Fruit fly (Drosophila melanogaster): ENCODE data around the gene kek5.
A peak's percentile ranks its signal among the peaks of the same experiment; 100 is the strongest.

The kek5 gene

dm6 chrX:19495611-19496583 is 142.9 kb downstream of the kek5 start (continued):
- TF ChIP-seq Nf-YA (GFP tag; IDR thresholded peaks at IDR 0.05) (0 out of 2 replicates have a peak, but pooled peaks have one; percentile 11), chn (GFP tag; optimal IDR thresholded peaks at IDR 0.05) (peak; percentile 62), corto (GFP tag; optimal IDR thresholded peaks at IDR 0.05) (no peak), MBD-R2 (GFP tag; IDR thresholded peaks at IDR 0.05) (peak; percentile 33; the same call in 1 of the 2 replicates), Ets97D (GFP tag; optimal IDR thresholded peaks at IDR 0.05) (no peak), wor (GFP tag; IDR thresholded peaks at IDR 0.05) (0 out of 2 replicates have a peak, but pooled peaks have one; percentile 27), p53 (GFP tag; optimal IDR thresholded peaks at IDR 0.05) (peak; percentile 10), CG6854 (GFP tag; optimal IDR thresholded peaks at IDR 0.05) (peak; percentile 37), zen2 (GFP tag; IDR thresholded peaks at IDR 0.05; ENCODE audit: partially characterized antibody) (no peak), CG3281 (GFP tag; optimal IDR thresholded peaks at IDR 0.05) (peak; percentile 81), BtbVII (GFP tag; optimal IDR thresholded peaks at IDR 0.05) (peak; percentile 58), hb (GFP tag; IDR thresholded peaks at IDR 0.05; ENCODE audit: partially characterized antibody) (no peak), MESR4 (GFP tag; optimal IDR thresholded peaks at IDR 0.05) (peak; percentile 70), Hr78 (GFP tag; optimal IDR thresholded peaks at IDR 0.05) (no peak), CG34422 (GFP tag; IDR thresholded peaks at IDR 0.05) (no peak; the same call in 1 of the 3 replicates), CG10543 (GFP tag; optimal IDR thresholded peaks at IDR 0.05) (peak; percentile 56), fu2 (GFP tag; optimal IDR thresholded peaks at IDR 0.05) (peak; percentile 45), CG4707 (GFP tag; optimal IDR thresholded peaks at IDR 0.05) (no peak), CG32767 (GFP tag; IDR thresholded peaks at IDR 0.05) (no peak), D19B (GFP tag; optimal IDR thresholded peaks at IDR 0.05) (no peak), CG8359 (GFP tag; optimal IDR thresholded peaks at IDR 0.05; ENCODE audit: borderline replicate concordance) (no peak), Dll (GFP tag; IDR thresholded peaks at IDR 0.05; ENCODE audit: partially characterized antibody) (no peak), CG1832 (GFP tag; optimal IDR thresholded peaks at IDR 0.05) (peak; percentile 90), hth (optimal IDR thresholded peaks at IDR 0.05) (no peak), Rx (GFP tag; IDR thresholded peaks at IDR 0.05) (peak; percentile 34; the same call in 1 of the 2 replicates), CG10321 (GFP tag; IDR thresholded peaks at IDR 0.05) (peak; percentile 65), oc (tag; optimal IDR thresholded peaks at IDR 0.05) (no peak), sim (GFP tag; IDR thresholded peaks at IDR 0.05) (no peak), CG12391 (tag; optimal IDR thresholded peaks at IDR 0.05) (peak; percentile 22), ERR (GFP tag; optimal IDR thresholded peaks at IDR 0.05) (peak; percentile 42), Doc2 (GFP tag; IDR thresholded peaks at IDR 0.05) (no peak), chm (GFP tag; IDR thresholded peaks at IDR 0.05) (no peak), br (optimal IDR thresholded peaks at IDR 0.05) (no peak), CG7928 (GFP tag; optimal IDR thresholded peaks at IDR 0.05) (peak; percentile 10), H15 (GFP tag; IDR thresholded peaks at IDR 0.05) (0 out of 3 replicates have a peak, but pooled peaks have one; percentile 23), CG8388 (GFP tag; optimal IDR thresholded peaks at IDR 0.05) (peak; percentile 53), CG8290 (GFP tag; optimal IDR thresholded peaks at IDR 0.05) (no peak), CG8290 (tag; optimal IDR thresholded peaks at IDR 0.05) (peak in 1 of 2 experiments; percentile 93), ci (GFP tag; IDR thresholded peaks at IDR 0.05) (peak; percentile 65; the same call in 2 of the 3 replicates), Ada2b (GFP tag; IDR thresholded peaks at IDR 0.05) (peak; percentile 57; the same call in 1 of the 2 replicates), tin (GFP tag; optimal IDR thresholded peaks at IDR 0.05) (peak; percentile 40), NC2β (GFP tag; optimal IDR thresholded peaks at IDR 0.05) (no peak), onecut (GFP tag; IDR thresholded peaks at IDR 0.05) (0 out of 2 replicates have a peak, but pooled peaks have one; percentile 30), CG8765 (GFP tag; IDR thresholded peaks at IDR 0.05) (no peak), CG12071 (GFP tag; optimal IDR thresholded peaks at IDR 0.05) (peak; percentile 78), CG10462 (GFP tag; optimal IDR thresholded peaks at IDR 0.05) (no peak), slbo (GFP tag; IDR thresholded peaks at IDR 0.05) (peak; percentile 78), CHES-1-like (GFP tag; optimal IDR thresholded peaks at IDR 0.05) (peak; percentile 63), CG3065 (GFP tag; optimal IDR thresholded peaks at IDR 0.05) (no peak)

Measured in whole organism, embryonic.